Fruit fly (Drosophila melanogaster) whole organism, embryonic: Measurements from ENCODE around the gene Rab9Fb.

Experiments used
- ATbp ChIP-seq: fragments of 200-800 bp; sonication (Bioruptor generic); optimal IDR thresholded peaks from 2 replicates; lab custom pipeline; 2017; ENCODE audit warnings: missing biosample characterization, mild to moderate bottlenecking, missing genetic modification characterization, missing genetic modification reagents
- Aef1 ChIP-seq: fragments of 200-800 bp; sonication (Bioruptor generic); IDR thresholded peaks from 3 replicates; pipeline ENCODE4 v1.3.6; 2022; ENCODE audit warnings: missing biosample characterization, missing genetic modification characterization
- CG10565 ChIP-seq: fragments of 200-800 bp; sonication (Bioruptor generic); optimal IDR thresholded peaks from 3 replicates; lab custom pipeline; 2016; ENCODE audit warnings: missing biosample characterization, mild to moderate bottlenecking, missing genetic modification characterization
- CG13775 ChIP-seq: fragments of 200-800 bp; sonication (Bioruptor generic); optimal IDR thresholded peaks from 3 replicates; lab custom pipeline; 2017; ENCODE audit warnings: missing biosample characterization, mild to moderate bottlenecking, missing genetic modification characterization
- CG15696 ChIP-seq: fragments of 200-800 bp; sonication (Bioruptor generic); optimal IDR thresholded peaks from 2 replicates; lab custom pipeline; 2019; ENCODE audit warnings: missing biosample characterization, mild to moderate bottlenecking, missing genetic modification characterization, moderate library complexity
- CG17328 ChIP-seq: fragments of 200-800 bp; sonication (Bioruptor generic); IDR thresholded peaks from 2 replicates; pipeline ENCODE4 v1.3.6; 2022; ENCODE audit warnings: missing biosample characterization, missing genetic modification characterization
- CG17359 ChIP-seq: fragments of 200-800 bp; sonication (Bioruptor generic); optimal IDR thresholded peaks from 3 replicates; lab custom pipeline; 2018; ENCODE audit warnings: missing biosample characterization, mild to moderate bottlenecking, missing genetic modification characterization, moderate library complexity
- CG17385 ChIP-seq: fragments of 200-800 bp; sonication (Bioruptor generic); optimal IDR thresholded peaks from 3 replicates; lab custom pipeline; 2018; ENCODE audit warnings: missing biosample characterization, mild to moderate bottlenecking, missing genetic modification characterization
- CG2875 ChIP-seq: fragments of 200-800 bp; sonication (Bioruptor generic); optimal IDR thresholded peaks from 2 replicates; lab custom pipeline; 2017; ENCODE audit warnings: missing biosample characterization, mild to moderate bottlenecking, missing genetic modification characterization, missing genetic modification reagents
- CG30020 ChIP-seq: fragments of 200-800 bp; optimal IDR thresholded peaks from 2 replicates; lab custom pipeline; 2019; ENCODE audit warnings: missing biosample characterization, mild to moderate bottlenecking, missing genetic modification characterization, moderate library complexity
- CG3065 ChIP-seq: fragments of 200-800 bp; sonication (Bioruptor generic); optimal IDR thresholded peaks from 2 replicates; lab custom pipeline; 2016; ENCODE audit warnings: missing biosample characterization, missing genetic modification characterization
- CG31224 ChIP-seq: fragments of 200-800 bp; sonication (Bioruptor generic); IDR thresholded peaks from 2 replicates; pipeline ENCODE4 v1.3.6; 2022; ENCODE audit warnings: missing biosample characterization, missing genetic modification characterization
- CG33557 ChIP-seq: fragments of 200-800 bp; sonication (Bioruptor generic); optimal IDR thresholded peaks from 2 replicates; lab custom pipeline; 2019; ENCODE audit warnings: missing biosample characterization, mild to moderate bottlenecking, missing genetic modification characterization, moderate library complexity
- CG3847 ChIP-seq: fragments of 200-800 bp; sonication (Bioruptor generic); IDR thresholded peaks from 2 replicates; pipeline ENCODE4 v1.3.6; 2022; ENCODE audit warnings: missing biosample characterization, missing genetic modification characterization
- CG6689 ChIP-seq: fragments of 200-800 bp; sonication (Bioruptor generic); IDR thresholded peaks from 2 replicates; pipeline ENCODE4 v1.3.6; 2022; ENCODE audit warnings: missing biosample characterization, missing genetic modification characterization
- CG7271 ChIP-seq: fragments of 200-800 bp; sonication (Bioruptor generic); optimal IDR thresholded peaks from 2 replicates; lab custom pipeline; 2018; ENCODE audit warnings: missing biosample characterization, mild to moderate bottlenecking, missing genetic modification characterization, moderate library complexity
- CrebB ChIP-seq: fragments of 200-800 bp; sonication (Bioruptor generic); optimal IDR thresholded peaks from 3 replicates; lab custom pipeline; 2018; ENCODE audit warnings: missing biosample characterization, mild to moderate bottlenecking, missing genetic modification characterization
- D ChIP-seq, 2 experiments: fragments of 200-800 bp in 1 of 2; fragments of >200 bp in 1 of 2; sonication (Bioruptor generic) in 1 of 2; optimal IDR thresholded peaks; 2 replicates in 1 of 2; 3 replicates in 1 of 2; lab custom pipeline; 2017; ENCODE audit warnings: mild to moderate bottlenecking in 1 of 2, missing biosample characterization in 1 of 2, missing genetic modification characterization in 1 of 2, missing genetic modification reagents in 1 of 2
- Ets97D ChIP-seq: fragments of 200-800 bp; sonication (Bioruptor generic); optimal IDR thresholded peaks from 3 replicates; lab custom pipeline; 2016; ENCODE audit warnings: missing biosample characterization, missing genetic modification characterization
- Fer2 ChIP-seq: fragments of 200-800 bp; sonication (Bioruptor generic); optimal IDR thresholded peaks from 2 replicates; lab custom pipeline; 2018; ENCODE audit warnings: missing biosample characterization, mild to moderate bottlenecking, missing genetic modification characterization, moderate library complexity
- Hr39 ChIP-seq: fragments of >200 bp; optimal IDR thresholded peaks from 2 replicates; lab custom pipeline; 2017
- Hr51 ChIP-seq, 2 experiments: fragments of 200-800 bp; sonication (Bioruptor generic); optimal IDR thresholded peaks; 2 replicates in 1 of 2; 3 replicates in 1 of 2; lab custom pipeline; 2016 to 2018; ENCODE audit warnings: missing biosample characterization in 2 of 2, missing genetic modification characterization in 2 of 2, mild to moderate bottlenecking in 1 of 2, moderate library complexity in 1 of 2
- Hr78 ChIP-seq, 2 experiments: fragments of 200-800 bp in 1 of 2; fragments of >200 bp in 1 of 2; sonication (Bioruptor generic) in 1 of 2; optimal IDR thresholded peaks; 2 replicates each; lab custom pipeline; 2017 to 2019; ENCODE audit warnings: missing biosample characterization in 2 of 2, missing genetic modification characterization in 2 of 2, mild to moderate bottlenecking in 1 of 2, moderate library complexity in 1 of 2
- Hsf ChIP-seq: fragments of 200-800 bp; sonication (Bioruptor generic); optimal IDR thresholded peaks from 3 replicates; lab custom pipeline; 2016; ENCODE audit warnings: missing biosample characterization, missing genetic modification characterization
- MTF-1 ChIP-seq: fragments of 200-800 bp; sonication (Bioruptor generic); optimal IDR thresholded peaks from 2 replicates; lab custom pipeline; 2018; ENCODE audit warnings: missing biosample characterization, mild to moderate bottlenecking, missing genetic modification characterization, borderline replicate concordance
- NC2α ChIP-seq: fragments of 200-800 bp; sonication (Bioruptor generic); optimal IDR thresholded peaks from 2 replicates; lab custom pipeline; 2016; ENCODE audit warnings: missing biosample characterization, missing genetic modification characterization
- Oaz ChIP-seq: fragments of 200-800 bp; sonication (Bioruptor generic); IDR thresholded peaks from 2 replicates; pipeline ENCODE4 v1.3.6; 2022; ENCODE audit warnings: missing biosample characterization, missing genetic modification characterization
- Oli ChIP-seq: fragments of 200-800 bp; sonication (Bioruptor generic); optimal IDR thresholded peaks from 2 replicates; lab custom pipeline; 2018; ENCODE audit warnings: missing biosample characterization, mild to moderate bottlenecking, missing genetic modification characterization, moderate library complexity
- Pdp1 ChIP-seq, 2 experiments: fragments of 200-800 bp; sonication (Bioruptor generic); optimal IDR thresholded peaks; 3 replicates each; lab custom pipeline; 2016; ENCODE audit warnings: missing biosample characterization in 2 of 2, missing genetic modification characterization in 2 of 2, mild to moderate bottlenecking in 1 of 2, moderate library complexity in 1 of 2
- Ravus ChIP-seq: fragments of 200-800 bp; sonication (Bioruptor generic); IDR thresholded peaks from 2 replicates; pipeline ENCODE4 v1.3.6; 2022; ENCODE audit warnings: missing biosample characterization, missing genetic modification characterization
- Sox100B ChIP-seq: fragments of 200-800 bp; sonication (Bioruptor generic); optimal IDR thresholded peaks from 3 replicates; lab custom pipeline; 2018; ENCODE audit warnings: missing biosample characterization, mild to moderate bottlenecking, missing genetic modification characterization
- Spps ChIP-seq: fragments of 200-800 bp; sonication (Bioruptor generic); optimal IDR thresholded peaks from 2 replicates; lab custom pipeline; 2018; ENCODE audit warnings: missing biosample characterization, mild to moderate bottlenecking, missing genetic modification characterization
- Taf1 ChIP-seq: fragments of 200-800 bp; sonication (Bioruptor generic); IDR thresholded peaks from 2 replicates; pipeline ENCODE4 v1.3.6; 2022; ENCODE audit warnings: missing biosample characterization, missing genetic modification characterization
- cwo ChIP-seq: fragments of 200-800 bp; sonication (Bioruptor generic); optimal IDR thresholded peaks from 3 replicates; lab custom pipeline; 2017; ENCODE audit warnings: missing biosample characterization, missing genetic modification characterization, mild to moderate bottlenecking, moderate library complexity, missing genetic modification reagents
- danr ChIP-seq: fragments of 200-800 bp; sonication (Bioruptor generic); IDR thresholded peaks from 2 replicates; pipeline ENCODE4 v1.3.6; 2022; ENCODE audit warnings: missing biosample characterization, missing genetic modification characterization
- dm ChIP-seq: fragments of 200-800 bp; sonication (Bioruptor generic); optimal IDR thresholded peaks from 3 replicates; lab custom pipeline; 2016; ENCODE audit warnings: missing biosample characterization, missing genetic modification characterization
- dmrt99B ChIP-seq: fragments of 200-800 bp; sonication (Bioruptor generic); optimal IDR thresholded peaks from 2 replicates; lab custom pipeline; 2018; ENCODE audit warnings: missing biosample characterization, mild to moderate bottlenecking, missing genetic modification characterization, moderate library complexity
- fru ChIP-seq: fragments of >200 bp; optimal IDR thresholded peaks from 2 replicates; lab custom pipeline; 2017
- grau ChIP-seq: fragments of 200-800 bp; optimal IDR thresholded peaks from 3 replicates; lab custom pipeline; 2019; ENCODE audit warnings: missing biosample characterization, mild to moderate bottlenecking, missing genetic modification characterization, moderate library complexity
- gro ChIP-seq: fragments of 200-800 bp; sonication (Bioruptor generic); optimal IDR thresholded peaks from 2 replicates; lab custom pipeline; 2016; ENCODE audit warnings: missing biosample characterization, missing genetic modification characterization
- inv ChIP-seq: fragments of 200-800 bp; sonication (Bioruptor generic); IDR thresholded peaks from 2 replicates; pipeline ENCODE4 v1.3.6; 2022; ENCODE audit warnings: missing biosample characterization, missing genetic modification characterization; ENCODE audit not compliant: partially characterized antibody
- mam ChIP-seq: fragments of 200-800 bp; sonication (Bioruptor generic); optimal IDR thresholded peaks from 3 replicates; lab custom pipeline; 2016; ENCODE audit warnings: missing biosample characterization, missing genetic modification characterization
- otp ChIP-seq: fragments of 200-800 bp; sonication (Bioruptor generic); IDR thresholded peaks from 3 replicates; pipeline ENCODE4, ENCODE4 v1.3.6; 2022; ENCODE audit warnings: missing biosample characterization, missing genetic modification characterization
- ranshi ChIP-seq: fragments of 200-800 bp; sonication (Bioruptor generic); IDR thresholded peaks from 2 replicates; pipeline ENCODE4 v1.3.6; 2022; ENCODE audit warnings: missing biosample characterization, missing genetic modification characterization
- scrt ChIP-seq: fragments of 200-800 bp; sonication (Bioruptor generic); optimal IDR thresholded peaks from 2 replicates; lab custom pipeline; 2018; ENCODE audit warnings: missing biosample characterization, mild to moderate bottlenecking, missing genetic modification characterization, moderate library complexity
- sima ChIP-seq: fragments of 200-800 bp; sonication (Bioruptor generic); optimal IDR thresholded peaks from 2 replicates; lab custom pipeline; 2016; ENCODE audit warnings: missing biosample characterization, missing genetic modification characterization
- sisA ChIP-seq: fragments of 200-800 bp; sonication (Bioruptor generic); IDR thresholded peaks from 2 replicates; pipeline ENCODE4 v1.3.6; 2022; ENCODE audit warnings: missing biosample characterization, missing genetic modification characterization
- tin ChIP-seq: fragments of 200-800 bp; sonication (Bioruptor generic); optimal IDR thresholded peaks from 3 replicates; lab custom pipeline; 2016; ENCODE audit warnings: missing biosample characterization, missing genetic modification characterization

The Rab9Fb gene

dm6 chrX:10966978-10967731, 14.9 kb upstream of the Rab9Fb start, which contains the start of gene C901 (continued):
- peak; percentile 37 for TF ChIP-seq CG30020 (tag; lab: Kevin White, UChicago)
- peak; percentile 12 for TF ChIP-seq CrebB (tag; lab: Kevin White, UChicago)
- TF ChIP-seq NC2α (GFP tag; lab: Kevin White, UChicago), result no peak
- peak; percentile 61 for TF ChIP-seq sisA (GFP tag; lab: Robert Waterston, UW)
- TF ChIP-seq fru, result no peak
- TF ChIP-seq grau (tag; lab: Kevin White, UChicago), result peak; percentile 79
- TF ChIP-seq CG17385 (GFP tag; lab: Kevin White, UChicago), result peak; percentile 64
- TF ChIP-seq Ravus, result no peak
- peak in 1 of 2 experiments; percentile 85 for TF ChIP-seq Hr51 (GFP tag; optimal IDR thresholded peaks at IDR 0.05; lab: Kevin White, UChicago)
- peak; percentile 69 for TF ChIP-seq ATbp (GFP tag; lab: Kevin White, UChicago)
- no peak for TF ChIP-seq mam (GFP tag; lab: Kevin White, UChicago)
- no peak for TF ChIP-seq CG7271
- peak; percentile 26 for TF ChIP-seq cwo (GFP tag; lab: Kevin White, UChicago)
- peak; percentile 72 for TF ChIP-seq CG17359 (tag; lab: Kevin White, UChicago)
- TF ChIP-seq Fer2 (tag; lab: Kevin White, UChicago), result no peak
- peak in 1 of 2 experiments; percentile 77 for TF ChIP-seq Hr78 (GFP tag; optimal IDR thresholded peaks at IDR 0.05; lab: Kevin White, UChicago)
- peak; percentile 84 for TF ChIP-seq Sox100B (GFP tag; lab: Kevin White, UChicago)
- no peak for TF ChIP-seq Ets97D (GFP tag; lab: Kevin White, UChicago)
- TF ChIP-seq gro (GFP tag; lab: Kevin White, UChicago), result no peak
- TF ChIP-seq CG10565 (GFP tag; lab: Kevin White, UChicago), result no peak
- TF ChIP-seq inv, result no peak
- no peak for TF ChIP-seq Pdp1 (GFP tag; optimal IDR thresholded peaks at IDR 0.05; lab: Kevin White, UChicago)
- peak; percentile 74 for TF ChIP-seq CG6689 (GFP tag; lab: Robert Waterston, UW)
- no peak for TF ChIP-seq Hr39
- peak; percentile 79 for TF ChIP-seq Oli (tag; lab: Kevin White, UChicago)
- TF ChIP-seq CG2875 (GFP tag; lab: Kevin White, UChicago), result peak; percentile 42
- TF ChIP-seq Aef1 (GFP tag; lab: Robert Waterston, UW), result peak; percentile 52; the same call in 2 of the 3 replicates
- peak; percentile 51 for TF ChIP-seq CG33557 (GFP tag; lab: Kevin White, UChicago)
- 0 out of 2 replicates have a peak, but pooled peaks have one; percentile 49 for TF ChIP-seq CG3847 (GFP tag; lab: Robert Waterston, UW)
- no peak for TF ChIP-seq danr (GFP tag; lab: Robert Waterston, UW)
- peak; percentile 46; the same call in 1 of the 2 replicates for TF ChIP-seq ranshi (GFP tag; lab: Robert Waterston, UW)
- TF ChIP-seq otp (GFP tag; lab: Robert Waterston, UW), result no peak
- TF ChIP-seq tin (GFP tag; lab: Kevin White, UChicago), result peak; percentile 47
- 0 out of 2 replicates have a peak, but pooled peaks have one; percentile 26 for TF ChIP-seq Oaz
- TF ChIP-seq dm (GFP tag; lab: Kevin White, UChicago), result no peak
- peak; percentile 5 for TF ChIP-seq Hsf (GFP tag; lab: Kevin White, UChicago)
- TF ChIP-seq scrt (GFP tag; lab: Kevin White, UChicago), result no peak
- TF ChIP-seq CG15696 (tag; lab: Kevin White, UChicago), result peak; percentile 27
- TF ChIP-seq Spps, result peak; percentile 61
- TF ChIP-seq MTF-1, result no peak
- TF ChIP-seq CG17328 (GFP tag; lab: Robert Waterston, UW), result peak; percentile 51; the same call in 1 of the 2 replicates
- TF ChIP-seq dmrt99B (tag; lab: Kevin White, UChicago), result peak; percentile 87
- no peak for TF ChIP-seq Taf1 (GFP tag; lab: Robert Waterston, UW)
- TF ChIP-seq sima (GFP tag; lab: Kevin White, UChicago), result no peak
- TF ChIP-seq D (optimal IDR thresholded peaks at IDR 0.05; lab: Kevin White, UChicago), result no peak
- TF ChIP-seq D (GFP tag; optimal IDR thresholded peaks at IDR 0.05; lab: Kevin White, UChicago), result peak; percentile 63
- no peak for TF ChIP-seq CG3065 (GFP tag; lab: Kevin White, UChicago)
- peak; percentile 19 for TF ChIP-seq CG13775 (GFP tag; lab: Kevin White, UChicago)
- TF ChIP-seq CG31224 (GFP tag; lab: Robert Waterston, UW), result 0 out of 2 replicates have a peak, but pooled peaks have one; percentile 27
